Worm (Caenorhabditis elegans) whole organism, L1 larva: Measurements from ENCODE around the gene Y62E10A.19.
"Not testable (repeated sequence)": the region's sequence is repeated elsewhere in the genome, so short reads cannot be mapped to it uniquely, and the experiment has no call there.

Source experiments
- C34B4.2 ChIP-seq: sonication (generic microtip); optimal IDR thresholded peaks from 2 replicates; lab custom pipeline; 2017; ENCODE audit warnings: mild to moderate bottlenecking, missing genetic modification characterization, missing compliant biosample characterization
- fkh-10 ChIP-seq: sonication (generic microtip); optimal IDR thresholded peaks from 2 replicates; lab custom pipeline; 2017; ENCODE audit warnings: missing biosample characterization, missing genetic modification reagents, missing genetic modification characterization
- nhr-12 ChIP-seq: sonication (generic microtip); optimal IDR thresholded peaks from 2 replicates; lab custom pipeline; 2017; ENCODE audit warnings: missing biosample characterization, missing genetic modification characterization
- nhr-77 ChIP-seq: fragments of 150-350 bp; optimal IDR thresholded peaks from 2 replicates; lab custom pipeline; 2014; ENCODE audit warnings: missing biosample characterization, missing genetic modification characterization
- nhr-84 ChIP-seq: sonication (generic microtip); optimal IDR thresholded peaks from 2 replicates; lab custom pipeline; 2017; ENCODE audit warnings: missing biosample characterization, missing genetic modification characterization
- pag-3 ChIP-seq: sonication (generic microtip); optimal IDR thresholded peaks from 2 replicates; lab custom pipeline; 2017; ENCODE audit warnings: missing genetic modification characterization, mild to moderate bottlenecking, missing compliant biosample characterization, antibody characterized with exemption, borderline replicate concordance; ENCODE audit not compliant: insufficient read depth
- pax-3 ChIP-seq: fragments of 200-800 bp; sonication (Bioruptor generic); optimal IDR thresholded peaks from 2 replicates; lab custom pipeline; 2018; ENCODE audit warnings: mild to moderate bottlenecking, missing genetic modification characterization, moderate library complexity, missing compliant biosample characterization

DNA sequence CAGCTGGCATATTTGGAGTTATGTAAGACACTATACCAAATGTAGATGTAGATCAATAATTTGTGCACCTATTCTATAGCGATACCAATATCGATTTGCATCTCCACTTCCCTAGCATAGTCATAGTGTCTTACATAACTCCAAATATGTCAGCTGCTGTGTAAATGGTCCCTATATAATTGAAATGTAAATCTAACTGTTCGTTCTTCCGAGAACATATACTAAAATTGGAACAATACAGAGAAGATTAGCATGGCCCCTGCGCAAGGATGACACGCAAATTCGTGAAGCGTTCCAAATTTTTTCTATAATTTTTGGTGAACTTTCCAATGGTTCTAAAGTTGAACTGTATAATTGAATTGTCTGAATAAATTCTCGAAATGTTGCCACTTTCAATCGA lies 35.4 kb upstream of the Y62E10A.19 start:
- not testable (repeated sequence) for TF ChIP-seq fkh-10 (GFP tag; lab: Kevin White, UChicago); nhr-84 (tag; lab: Kevin White, UChicago); pax-3; pag-3 (tag; lab: Kevin White, UChicago); C34B4.2 (tag; lab: Kevin White, UChicago); nhr-77 (tag; lab: Kevin White, UChicago); nhr-12 (tag; lab: Kevin White, UChicago)
